Worm (Caenorhabditis elegans) whole organism, L1 larva: ENCODE results near the gene sphr-1.

ENCODE experiments used
- C16A3.4 ChIP-seq: fragments of 150-350 bp; optimal IDR thresholded peaks from 2 replicates; lab custom pipeline; 2014; ENCODE audit warnings: missing biosample characterization, missing genetic modification characterization
- F16B12.6 ChIP-seq: fragments of 150-350 bp; optimal IDR thresholded peaks from 2 replicates; lab custom pipeline; 2014; ENCODE audit warnings: missing biosample characterization, missing genetic modification characterization
- alr-1 ChIP-seq: fragments of 200-800 bp; sonication (Bioruptor generic); optimal IDR thresholded peaks from 2 replicates; lab custom pipeline; 2018; ENCODE audit warnings: borderline replicate concordance, mild to moderate bottlenecking, missing genetic modification characterization, missing compliant biosample characterization
- ama-1 ChIP-seq: fragments of 150-350 bp; optimal IDR thresholded peaks from 2 replicates; lab custom pipeline; 2014
- blmp-1 ChIP-seq: fragments of 150-350 bp; optimal IDR thresholded peaks from 2 replicates; lab custom pipeline; 2014; ENCODE audit warnings: missing biosample characterization, missing genetic modification characterization
- ceh-82 ChIP-seq, 3 experiments: fragments of 150-350 bp in 1 of 3; sonication (generic microtip) in 2 of 3; optimal IDR thresholded peaks; 2 replicates each; lab custom pipeline; 2014 to 2017; ENCODE audit warnings: missing biosample characterization in 3 of 3, missing genetic modification characterization in 3 of 3
- ces-1 ChIP-seq: fragments of 150-350 bp; optimal IDR thresholded peaks from 2 replicates; lab custom pipeline; 2014; ENCODE audit warnings: missing biosample characterization, missing genetic modification reagents, missing genetic modification characterization
- efl-3 ChIP-seq: fragments of 200-800 bp; sonication (Bioruptor generic); optimal IDR thresholded peaks from 2 replicates; lab custom pipeline; 2018; ENCODE audit warnings: mild to moderate bottlenecking, missing genetic modification characterization, missing compliant biosample characterization
- elt-2 ChIP-seq: sonication (generic microtip); optimal IDR thresholded peaks from 2 replicates; lab custom pipeline; 2016; ENCODE audit warnings: missing genetic modification characterization, mild to moderate bottlenecking, inconsistent platforms, missing compliant biosample characterization, missing genetic modification reagents
- elt-3 ChIP-seq, 6 experiments: fragments of 150-350 bp in 1 of 6; sonication (generic microtip); optimal IDR thresholded peaks; 2 replicates each; lab custom pipeline; 2017 to 2018; ENCODE audit warnings: missing biosample characterization in 6 of 6, missing genetic modification characterization in 6 of 6, inconsistent platforms in 1 of 6
- ets-5 ChIP-seq: fragments of 200-800 bp; sonication (Bioruptor generic); IDR thresholded peaks from 2 replicates; pipeline ENCODE4 v1.3.6; 2022; ENCODE audit warnings: missing genetic modification characterization, missing compliant biosample characterization
- fkh-4 ChIP-seq: sonication (generic microtip); optimal IDR thresholded peaks from 2 replicates; lab custom pipeline; 2016; ENCODE audit warnings: missing compliant biosample characterization, missing genetic modification characterization, borderline replicate concordance
- fos-1 ChIP-seq: fragments of 150-350 bp; optimal IDR thresholded peaks from 2 replicates; lab custom pipeline; 2014; ENCODE audit warnings: missing biosample characterization, missing genetic modification characterization
- grh-1 ChIP-seq: fragments of 200-800 bp; sonication (Bioruptor generic); IDR thresholded peaks from 2 replicates; pipeline ENCODE4 v1.3.6; 2022; ENCODE audit warnings: missing genetic modification reagents, missing genetic modification characterization, missing compliant biosample characterization
- hlh-4 ChIP-seq: sonication (generic microtip); optimal IDR thresholded peaks from 2 replicates; lab custom pipeline; 2016; ENCODE audit warnings: mild to moderate bottlenecking, missing genetic modification characterization, missing compliant biosample characterization
- irx-1 ChIP-seq: sonication (generic microtip); optimal IDR thresholded peaks from 2 replicates; lab custom pipeline; 2016; ENCODE audit warnings: missing genetic modification characterization, missing compliant biosample characterization
- lin-13 ChIP-seq: fragments of 150-350 bp; optimal IDR thresholded peaks from 2 replicates; lab custom pipeline; 2014; ENCODE audit warnings: missing biosample characterization, missing genetic modification reagents, missing genetic modification characterization
- lin-14 ChIP-seq: fragments of 200-800 bp; sonication (Bioruptor generic); optimal IDR thresholded peaks from 2 replicates; lab custom pipeline; 2018; ENCODE audit warnings: mild to moderate bottlenecking, missing genetic modification characterization, moderate library complexity, missing compliant biosample characterization
- lin-15B ChIP-seq: fragments of 150-350 bp; sonication (generic microtip); optimal IDR thresholded peaks from 3 replicates; lab custom pipeline; 2014; ENCODE audit warnings: missing biosample characterization, missing genetic modification characterization
- lin-35 ChIP-seq, 2 experiments: fragments of 150-350 bp; optimal IDR thresholded peaks; 2 replicates each; lab custom pipeline; 2014; ENCODE audit warnings: missing biosample characterization in 2 of 2, missing genetic modification characterization in 2 of 2, missing genetic modification reagents in 2 of 2
- lsy-2 ChIP-seq, 2 experiments: fragments of 150-350 bp; optimal IDR thresholded peaks; 2 replicates each; lab custom pipeline; 2014; ENCODE audit warnings: missing biosample characterization in 2 of 2, missing genetic modification characterization in 2 of 2
- mef-2 ChIP-seq: fragments of 150-350 bp; optimal IDR thresholded peaks from 2 replicates; lab custom pipeline; 2014; ENCODE audit warnings: missing biosample characterization, missing genetic modification characterization
- mep-1 ChIP-seq: fragments of 150-350 bp; optimal IDR thresholded peaks from 2 replicates; lab custom pipeline; 2014; ENCODE audit warnings: missing biosample characterization, missing genetic modification characterization
- nhr-19 ChIP-seq: fragments of 200-800 bp; sonication (Bioruptor generic); conservative IDR thresholded peaks from 2 replicates; pipeline ENCODE4 v1.3.6; 2022; ENCODE audit warnings: missing genetic modification characterization, missing compliant biosample characterization
- nhr-20 ChIP-seq: sonication (generic microtip); optimal IDR thresholded peaks from 2 replicates; lab custom pipeline; 2016; ENCODE audit warnings: mild to moderate bottlenecking, missing genetic modification characterization, missing compliant biosample characterization
- nhr-237 ChIP-seq: fragments of 150-350 bp; optimal IDR thresholded peaks from 2 replicates; lab custom pipeline; 2014; ENCODE audit warnings: missing biosample characterization, missing genetic modification characterization
- nhr-47 ChIP-seq: sonication (generic microtip); optimal IDR thresholded peaks from 2 replicates; lab custom pipeline; 2016; ENCODE audit warnings: mild to moderate bottlenecking, missing genetic modification characterization, moderate library complexity, missing compliant biosample characterization
- nhr-71 ChIP-seq: sonication (generic microtip); optimal IDR thresholded peaks from 2 replicates; lab custom pipeline; 2016; ENCODE audit warnings: mild to moderate bottlenecking, missing genetic modification characterization, moderate library complexity, missing compliant biosample characterization
- nhr-77 ChIP-seq: fragments of 150-350 bp; optimal IDR thresholded peaks from 2 replicates; lab custom pipeline; 2014; ENCODE audit warnings: missing biosample characterization, missing genetic modification characterization
- nhr-85 ChIP-seq: sonication (generic microtip); peaks from one replicate; lab custom pipeline; 2016; ENCODE audit warnings: missing genetic modification characterization, inconsistent platforms, missing compliant biosample characterization
- nhr-90 ChIP-seq: sonication (generic microtip); optimal IDR thresholded peaks from 2 replicates; lab custom pipeline; 2016; ENCODE audit warnings: mild to moderate bottlenecking, missing genetic modification characterization, missing compliant biosample characterization; ENCODE audit not compliant: poor library complexity
- pax-3 ChIP-seq: fragments of 200-800 bp; sonication (Bioruptor generic); optimal IDR thresholded peaks from 2 replicates; lab custom pipeline; 2018; ENCODE audit warnings: mild to moderate bottlenecking, missing genetic modification characterization, moderate library complexity, missing compliant biosample characterization
- pqm-1 ChIP-seq: sonication (generic microtip); optimal IDR thresholded peaks from 3 replicates; lab custom pipeline; 2017; ENCODE audit warnings: missing biosample characterization, missing genetic modification characterization
- rnt-1 ChIP-seq: sonication (generic microtip); optimal IDR thresholded peaks from 2 replicates; lab custom pipeline; 2016; ENCODE audit warnings: mild to moderate bottlenecking, missing genetic modification characterization, moderate library complexity, missing compliant biosample characterization
- skn-1 ChIP-seq: fragments of 150-350 bp; optimal IDR thresholded peaks from 2 replicates; lab custom pipeline; 2014; ENCODE audit warnings: missing biosample characterization, missing genetic modification characterization
- snpc-4 ChIP-seq: fragments of 150-350 bp; optimal IDR thresholded peaks from 2 replicates; lab custom pipeline; 2014; ENCODE audit warnings: missing biosample characterization, missing genetic modification characterization
- snu-23 ChIP-seq: sonication (generic microtip); optimal IDR thresholded peaks from 2 replicates; lab custom pipeline; 2016; ENCODE audit warnings: missing genetic modification characterization, missing compliant biosample characterization
- sptf-1 ChIP-seq: fragments of 150-350 bp; optimal IDR thresholded peaks from 2 replicates; lab custom pipeline; 2014; ENCODE audit warnings: missing biosample characterization, missing genetic modification characterization
- sup-37 ChIP-seq: fragments of 200-800 bp; sonication (Bioruptor generic); optimal IDR thresholded peaks from 2 replicates; lab custom pipeline; 2018; ENCODE audit warnings: mild to moderate bottlenecking, missing genetic modification characterization, missing compliant biosample characterization
- swsn-7 ChIP-seq: sonication (generic microtip); optimal IDR thresholded peaks from 2 replicates; lab custom pipeline; 2016; ENCODE audit warnings: missing genetic modification characterization, missing compliant biosample characterization
- tbx-2 ChIP-seq: sonication (generic microtip); optimal IDR thresholded peaks from 2 replicates; lab custom pipeline; 2016; ENCODE audit warnings: missing genetic modification characterization, missing compliant biosample characterization
- tlp-1 ChIP-seq: fragments of 150-350 bp; optimal IDR thresholded peaks from 2 replicates; lab custom pipeline; 2014; ENCODE audit warnings: missing biosample characterization, missing genetic modification characterization
- unc-98 ChIP-seq: fragments of 200-800 bp; sonication (Bioruptor generic); IDR thresholded peaks from 2 replicates; pipeline ENCODE4 v1.3.6; 2022; ENCODE audit warnings: missing genetic modification characterization, missing compliant biosample characterization
- vab-15 ChIP-seq: sonication (generic microtip); optimal IDR thresholded peaks from 2 replicates; lab custom pipeline; 2017; ENCODE audit warnings: missing genotype, mild to moderate bottlenecking, missing genetic modification characterization, missing compliant biosample characterization
- xbp-1 ChIP-seq: sonication (generic microtip); optimal IDR thresholded peaks from 2 replicates; lab custom pipeline; 2016; ENCODE audit warnings: missing genetic modification characterization, missing compliant biosample characterization
- zag-1 ChIP-seq: fragments of 150-350 bp; optimal IDR thresholded peaks from 2 replicates; lab custom pipeline; 2014; ENCODE audit warnings: missing biosample characterization, missing genetic modification characterization
- ztf-11 ChIP-seq, 2 experiments: sonication (generic microtip); optimal IDR thresholded peaks; 2 replicates each; lab custom pipeline; 2016 to 2017; ENCODE audit warnings: missing genetic modification characterization in 2 of 2, missing biosample characterization in 1 of 2, missing compliant biosample characterization in 1 of 2
- ztf-4 ChIP-seq: fragments of 150-350 bp; optimal IDR thresholded peaks from 2 replicates; lab custom pipeline; 2014; ENCODE audit warnings: missing biosample characterization, missing genetic modification characterization

sphr-1 gene

ce11 chrV:9165073-9165699 is 26.2 kb upstream of the sphr-1 start, which contains the start of gene col-10 (continued):
- TF ChIP-seq zag-1 (no peak), lin-13 (GFP tag; lab: Kevin White, UChicago) (no peak), grh-1 (GFP tag; lab: Robert Waterston, UW) (peak; percentile 18; the same call in 1 of the 2 replicates), snpc-4 (tag; lab: Kevin White, UChicago) (no peak), pqm-1 (no peak), lin-35 (GFP tag; optimal IDR thresholded peaks at IDR 0.05; lab: Kevin White, UChicago) (no peak), mef-2 (no peak), elt-2 (tag; lab: Kevin White, UChicago) (no peak), mep-1 (peak; percentile 26), fkh-4 (tag; lab: Kevin White, UChicago) (no peak), alr-1 (no peak), blmp-1 (peak; percentile 64), vab-15 (tag; lab: Kevin White, UChicago) (no peak), sup-37 (GFP tag; lab: Kevin White, UChicago) (no peak), nhr-237 (tag; lab: Kevin White, UChicago) (no peak), lin-15B (tag; lab: Kevin White, UChicago) (no peak), skn-1 (tag; lab: Kevin White, UChicago) (no peak), ets-5 (no peak), nhr-71 (peak; percentile 71), ztf-11 (tag; optimal IDR thresholded peaks at IDR 0.05; lab: Kevin White, UChicago) (no peak), unc-98 (GFP tag; lab: Robert Waterston, UW) (no peak), nhr-77 (tag; lab: Kevin White, UChicago) (no peak), ceh-82 (tag; optimal IDR thresholded peaks at IDR 0.05; lab: Kevin White, UChicago) (no peak), xbp-1 (tag; lab: Kevin White, UChicago) (peak; percentile 23), fos-1 (no peak), rnt-1 (tag; lab: Kevin White, UChicago) (no peak), tlp-1 (no peak), ama-1 (lab: Kevin White, UChicago) (peak; percentile 81), nhr-20 (tag; lab: Kevin White, UChicago) (peak; percentile 78), pax-3 (tag; lab: Kevin White, UChicago) (no peak), swsn-7 (tag; lab: Kevin White, UChicago) (no peak), efl-3 (GFP tag; lab: Kevin White, UChicago) (no peak)
- TF ChIP-seq, all 84 proteins: peak for 18

ce11 chrV:9166306-9166705 is 25.1 kb upstream of the sphr-1 start:
- TF ChIP-seq snpc-4 (tag; lab: Kevin White, UChicago), result no peak
- TF ChIP-seq F16B12.6 (tag; lab: Kevin White, UChicago), result no peak
- peak; percentile 35 for TF ChIP-seq irx-1 (tag; lab: Kevin White, UChicago)
- TF ChIP-seq ces-1 (GFP tag; lab: Kevin White, UChicago), result no peak
- TF ChIP-seq snu-23, result peak; percentile 43
- peak; percentile 37 for TF ChIP-seq rnt-1 (tag; lab: Kevin White, UChicago)
- no peak for TF ChIP-seq nhr-19 (GFP tag; lab: Robert Waterston, UW)
- TF ChIP-seq tbx-2 (tag; lab: Kevin White, UChicago), result no peak
- TF ChIP-seq lin-15B (tag; lab: Kevin White, UChicago), result no peak
- no peak for TF ChIP-seq sup-37 (GFP tag; lab: Kevin White, UChicago)
- no peak for TF ChIP-seq tlp-1
- peak; percentile 22 for TF ChIP-seq blmp-1
- no peak for TF ChIP-seq sptf-1 (tag; lab: Kevin White, UChicago)
- peak in 1 of 6 experiments; percentile 35 for TF ChIP-seq elt-3 (tag; optimal IDR thresholded peaks at IDR 0.05; lab: Kevin White, UChicago)
- TF ChIP-seq ztf-4 (tag; lab: Kevin White, UChicago), result no peak
- peak; percentile 57 for TF ChIP-seq nhr-20 (tag; lab: Kevin White, UChicago)
- peak; percentile 13 for TF ChIP-seq nhr-47 (tag; lab: Kevin White, UChicago)
- peak; percentile 12 for TF ChIP-seq C16A3.4
- peak; percentile 33 for TF ChIP-seq nhr-90 (tag; lab: Kevin White, UChicago)
- TF ChIP-seq hlh-4 (tag; lab: Kevin White, UChicago), result no peak
- no peak for TF ChIP-seq ama-1 (lab: Kevin White, UChicago)
- peak; percentile 84 for TF ChIP-seq lin-14 (GFP tag; lab: Kevin White, UChicago)
- no peak for TF ChIP-seq fkh-4 (tag; lab: Kevin White, UChicago)
- TF ChIP-seq ceh-82 (tag; optimal IDR thresholded peaks at IDR 0.05; lab: Kevin White, UChicago), result peak in 1 of 3 experiments; percentile 12
- no peak for TF ChIP-seq nhr-237 (tag; lab: Kevin White, UChicago)
- peak; percentile 89 for TF ChIP-seq nhr-85
- peak in 1 of 2 experiments; percentile 19 for TF ChIP-seq lsy-2 (tag; optimal IDR thresholded peaks at IDR 0.05; lab: Kevin White, UChicago)
- peak; percentile 34 for TF ChIP-seq grh-1 (GFP tag; lab: Robert Waterston, UW)
- TF ChIP-seq nhr-71, result peak; percentile 46
- no peak for TF ChIP-seq lin-13 (GFP tag; lab: Kevin White, UChicago)
- TF ChIP-seq mep-1, result peak; percentile 32
